Worm (Caenorhabditis elegans): Measurements from ENCODE around the gene vha-14.

- no peak for TF ChIP-seq W03F9.2 (tag; optimal IDR thresholded peaks at IDR 0.05)
- TF ChIP-seq dao-5 (tag; optimal IDR thresholded peaks at IDR 0.05) = no peak
Measured at ce11 chrIII:9497412-9497811, 10.5 kb upstream of the vha-14 start.
